Worm (Caenorhabditis elegans) whole organism, early embryonic: ENCODE results near the gene R105.5.

ENCODE experiments used
- flt-1 ChIP-seq: fragments of 200-800 bp; sonication (Bioruptor generic); IDR thresholded peaks from 2 replicates; pipeline ENCODE4 v1.3.6; 2022; ENCODE audit warnings: missing genetic modification characterization, missing compliant biosample characterization
- hmg-4 ChIP-seq: fragments of 200-800 bp; sonication (Bioruptor generic); optimal IDR thresholded peaks from 2 replicates; lab custom pipeline; 2018; ENCODE audit warnings: mild to moderate bottlenecking, missing genetic modification characterization, missing compliant biosample characterization

DNA sequence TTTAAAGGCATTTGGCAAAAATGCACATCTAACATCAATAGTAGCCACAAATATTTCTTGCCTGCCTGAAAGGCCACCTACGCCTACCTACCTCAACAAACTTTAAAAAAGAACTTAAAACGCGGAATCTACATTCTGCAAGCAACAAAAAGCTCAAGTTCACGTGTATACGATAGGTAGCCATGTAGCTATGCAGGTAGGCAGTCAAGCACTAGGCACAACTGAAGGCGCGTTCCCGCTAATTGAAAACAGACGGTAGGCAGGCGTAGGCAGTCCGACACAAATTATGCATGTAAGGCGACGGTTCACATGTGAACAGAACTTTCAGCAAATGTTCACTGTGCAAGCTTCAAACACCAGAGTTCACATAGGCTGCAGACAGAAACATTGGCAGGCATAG is 23.5 kb upstream of the R105.5 start:
- no peak for TF ChIP-seq hmg-4 (GFP tag; lab: Kevin White, UChicago)
- no peak for TF ChIP-seq flt-1 (GFP tag; lab: Robert Waterston, UW)
